Worm (Caenorhabditis elegans) whole organism, L4 larva: Measurements from ENCODE around the gene flad-1.
A peak's percentile ranks its signal among the peaks of the same experiment; 100 is the strongest.

Experiments
- F26F4.8 ChIP-seq: fragments of 200-800 bp; sonication (Bioruptor generic); conservative IDR thresholded peaks from 2 replicates; pipeline ENCODE4 v1.3.6; 2022; ENCODE audit warnings: missing genetic modification characterization, missing compliant biosample characterization
- F49E8.2 ChIP-seq: sonication (generic microtip); optimal IDR thresholded peaks from 2 replicates; lab custom pipeline; 2016; ENCODE audit warnings: missing compliant biosample characterization, mild to moderate bottlenecking, missing genetic modification characterization, borderline replicate concordance
- R02D3.7 ChIP-seq: fragments of 150-350 bp; sonication (generic microtip); optimal IDR thresholded peaks from 3 replicates; lab custom pipeline; 2014; ENCODE audit warnings: missing biosample characterization, missing genetic modification characterization
- attf-4 ChIP-seq: sonication (generic microtip); optimal IDR thresholded peaks from 3 replicates; lab custom pipeline; 2017; ENCODE audit warnings: missing biosample characterization, missing genetic modification characterization
- fkh-10 ChIP-seq: fragments of 150-350 bp; optimal IDR thresholded peaks from 2 replicates; lab custom pipeline; 2014; ENCODE audit warnings: missing biosample characterization, missing genetic modification reagents, missing genetic modification characterization
- lin-1 ChIP-seq: fragments of 200-800 bp; sonication (Bioruptor generic); IDR thresholded peaks from 2 replicates; pipeline ENCODE4 v1.3.6; 2022; ENCODE audit warnings: missing genetic modification reagents, missing genetic modification characterization, missing compliant biosample characterization
- mep-1 ChIP-seq: fragments of 150-350 bp; sonication (generic microtip); optimal IDR thresholded peaks from 3 replicates; lab custom pipeline; 2014; ENCODE audit warnings: missing biosample characterization, missing genetic modification characterization
- nhr-77 ChIP-seq: fragments of 150-350 bp; optimal IDR thresholded peaks from 2 replicates; lab custom pipeline; 2014; ENCODE audit warnings: missing biosample characterization, missing genetic modification characterization
- pha-4 ChIP-seq, 2 experiments: fragments of 150-350 bp in 1 of 2; fragments of 200-800 bp in 1 of 2; sonication (Bioruptor generic) in 1 of 2; IDR thresholded peaks in 1 of 2; optimal IDR thresholded peaks in 1 of 2; 2 replicates each; pipeline versions ENCODE4 v1.3.6 to Lab custom; 2014 to 2022; ENCODE audit warnings: missing genetic modification characterization in 2 of 2, missing genetic modification reagents in 2 of 2, missing biosample characterization in 1 of 2, missing compliant biosample characterization in 1 of 2
- sdz-12 ChIP-seq: fragments of 200-800 bp; sonication (Bioruptor generic); optimal IDR thresholded peaks from 2 replicates; lab custom pipeline; 2018; ENCODE audit warnings: mild to moderate bottlenecking, missing genetic modification characterization, missing compliant biosample characterization
- skn-1 ChIP-seq: fragments of 150-350 bp; optimal IDR thresholded peaks from 2 replicates; lab custom pipeline; 2014; ENCODE audit warnings: missing biosample characterization, missing genetic modification characterization
- tra-1 ChIP-seq: fragments of 200-800 bp; sonication (Bioruptor generic); IDR thresholded peaks from 2 replicates; pipeline ENCODE4 v1.3.6; 2022; ENCODE audit warnings: missing genetic modification reagents, missing genetic modification characterization, missing compliant biosample characterization

DNA sequence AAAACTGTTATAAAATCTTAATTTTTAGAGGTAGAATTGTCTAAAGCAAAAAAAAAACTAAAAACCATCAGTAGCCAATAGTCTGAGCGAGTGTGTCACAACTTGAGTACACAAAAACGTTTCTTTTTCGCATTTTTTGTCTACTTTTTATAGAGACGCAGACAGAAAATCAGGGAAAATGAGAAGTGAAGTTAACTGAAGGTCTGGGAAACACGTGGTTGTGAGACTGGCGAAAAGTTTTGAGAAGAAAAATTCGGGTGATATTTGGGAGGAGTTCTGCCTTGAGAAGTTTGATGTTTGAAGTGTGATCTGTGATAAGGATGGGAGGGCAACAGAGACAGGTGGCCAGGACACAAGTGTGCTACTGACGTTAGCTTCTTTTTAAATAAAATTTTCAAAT, 6.3 kb upstream of the flad-1 start:
- TF ChIP-seq fkh-10 (GFP tag; lab: Kevin White, UChicago) (no peak), mep-1 (tag; lab: Kevin White, UChicago) (peak; percentile 90), tra-1 (GFP tag; lab: Robert Waterston, UW) (peak; percentile 84), R02D3.7 (no peak), F26F4.8 (no peak), nhr-77 (tag; lab: Kevin White, UChicago) (peak; percentile 65), pha-4 (GFP tag; IDR thresholded peaks at IDR 0.05; lab: Robert Waterston, UW) (no peak), pha-4 (tag; optimal IDR thresholded peaks at IDR 0.05; lab: Kevin White, UChicago) (peak; percentile 33), F49E8.2 (tag; lab: Kevin White, UChicago) (no peak), sdz-12 (no peak), attf-4 (tag; lab: Kevin White, UChicago) (no peak), skn-1 (no peak), lin-1 (no peak)
